Worm (Caenorhabditis elegans): Measurements from ENCODE around the gene Y48E1C.1.

The Y48E1C.1 gene

DNA sequence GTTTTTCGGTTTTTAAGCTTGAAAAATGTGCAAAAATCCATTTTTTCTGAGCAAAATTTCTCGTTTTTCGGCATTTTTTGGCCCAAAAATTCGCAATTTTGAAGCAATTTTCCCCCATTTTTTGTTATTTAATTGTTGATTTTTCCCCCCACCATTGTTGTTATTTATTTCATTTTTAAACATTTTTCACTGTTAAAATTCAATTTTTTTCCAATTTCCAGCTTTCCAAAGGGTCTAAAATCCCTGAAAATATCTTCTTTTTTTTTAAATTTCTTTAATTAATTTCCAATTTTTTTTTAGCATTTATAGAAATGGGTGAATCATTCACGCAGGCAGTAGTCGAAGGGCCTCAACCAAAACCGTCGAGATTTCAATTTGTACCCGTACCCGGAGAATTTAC, 38.7 kb upstream of the Y48E1C.1 start, which contains the start of gene Y48C3A.12:
TSS of gene Y48C3A.12 (plus strand) at position 301 of the 400 bp plus-strand sequence.
- TF ChIP-seq sox-2 (GFP tag; IDR thresholded peaks at IDR 0.05), result no peak
- TF ChIP-seq lin-11 (tag; optimal IDR thresholded peaks at IDR 0.05), result no peak
- TF ChIP-seq hlh-15 (tag; optimal IDR thresholded peaks at IDR 0.05), result no peak
- TF ChIP-seq pax-1 (tag; optimal IDR thresholded peaks at IDR 0.05), result no peak
- no peak for TF ChIP-seq pha-4 (tag; optimal IDR thresholded peaks at IDR 0.05)
- TF ChIP-seq ceh-2 (tag; optimal IDR thresholded peaks at IDR 0.05), result no peak
- TF ChIP-seq lim-6 (tag; optimal IDR thresholded peaks at IDR 0.05), result no peak
- no peak for TF ChIP-seq pat-9 (tag; optimal IDR thresholded peaks at IDR 0.05)
- TF ChIP-seq ceh-48 (tag; optimal IDR thresholded peaks at IDR 0.05), result no peak
- no peak for TF ChIP-seq ceh-30 (tag; optimal IDR thresholded peaks at IDR 0.05)
- no peak for TF ChIP-seq gmeb-2 (tag; optimal IDR thresholded peaks at IDR 0.05)

DNA sequence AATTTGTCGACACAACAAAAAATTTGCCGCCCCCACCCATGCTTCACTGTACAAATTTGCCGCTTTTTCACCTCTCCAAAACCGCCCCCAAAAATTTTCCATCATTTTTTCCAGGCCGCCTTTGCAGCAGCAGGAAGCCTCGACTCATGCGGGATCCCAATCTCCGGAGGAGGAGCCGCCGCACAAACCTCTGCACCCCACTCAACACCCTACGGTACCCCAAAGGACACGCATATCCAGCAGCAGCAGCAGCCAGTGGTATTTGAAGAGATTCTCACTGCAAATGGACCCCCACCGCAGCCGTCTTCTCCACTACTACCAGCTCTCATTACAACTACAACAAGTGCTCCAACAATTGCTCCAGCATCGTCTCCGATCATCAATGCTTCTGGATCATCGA, 31.7 kb upstream of the Y48E1C.1 start:
- TF ChIP-seq ama-1 (optimal IDR thresholded peaks at IDR 0.05) (no peak), ceh-34 (tag; optimal IDR thresholded peaks at IDR 0.05) (no peak), ceh-2 (tag; optimal IDR thresholded peaks at IDR 0.05) (no peak), F13H6.1 (tag; optimal IDR thresholded peaks at IDR 0.05) (no peak), ceh-14 (tag; optimal IDR thresholded peaks at IDR 0.05) (no peak)

DNA sequence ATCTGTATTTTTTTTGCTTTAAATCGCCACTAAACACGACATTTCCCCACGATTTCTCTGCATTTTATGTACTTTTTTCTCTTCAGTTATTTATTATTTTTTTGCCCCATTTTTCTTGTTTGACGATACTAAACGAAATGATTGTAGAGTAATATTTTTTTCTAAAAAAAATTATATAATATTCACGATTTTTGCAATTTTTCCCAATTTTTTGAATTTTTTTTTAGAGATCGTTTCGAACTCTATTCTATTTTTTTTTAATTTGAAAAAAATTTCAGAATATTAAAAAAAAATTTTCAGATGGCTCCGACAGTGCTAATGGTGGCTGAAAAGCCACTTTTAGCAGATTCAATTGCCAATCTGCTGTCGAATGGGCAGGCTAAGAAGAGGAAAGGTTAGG, 25.3 kb upstream of the Y48E1C.1 start, which contains the start of gene Y48C3A.14:
TSS of gene Y48C3A.14 (plus strand) at position 301 of the 400 bp plus-strand sequence.
- TF ChIP-seq ttx-3 (tag; optimal IDR thresholded peaks at IDR 0.05) (no peak), ama-1 (optimal IDR thresholded peaks at IDR 0.05) (no peak), C08G9.2 (tag; optimal IDR thresholded peaks at IDR 0.05) (no peak), ceh-19 (GFP tag; optimal IDR thresholded peaks at IDR 0.05) (no peak), dmd-4 (tag; optimal IDR thresholded peaks at IDR 0.05; ENCODE audit: borderline replicate concordance) (no peak), pqm-1 (tag; optimal IDR thresholded peaks at IDR 0.05) (no peak), hlh-15 (tag; optimal IDR thresholded peaks at IDR 0.05) (no peak), sox-2 (GFP tag; IDR thresholded peaks at IDR 0.05) (no peak), madf-2 (tag; optimal IDR thresholded peaks at IDR 0.05) (no peak), odd-2 (tag; optimal IDR thresholded peaks at IDR 0.05) (no peak), hlh-13 (GFP tag; optimal IDR thresholded peaks at IDR 0.05) (no peak), nfya-1 (tag; optimal IDR thresholded peaks at IDR 0.05) (no peak), hlh-8 (tag; optimal IDR thresholded peaks at IDR 0.05) (no peak), pha-4 (tag; optimal IDR thresholded peaks at IDR 0.05) (no peak), elt-2 (tag; optimal IDR thresholded peaks at IDR 0.05) (no peak), fkh-6 (tag; optimal IDR thresholded peaks at IDR 0.05) (no peak), che-1 (tag; optimal IDR thresholded peaks at IDR 0.05) (no peak), ceh-34 (tag; optimal IDR thresholded peaks at IDR 0.05) (no peak), unc-86 (tag; optimal IDR thresholded peaks at IDR 0.05) (no peak), pha-2 (tag; optimal IDR thresholded peaks at IDR 0.05) (no peak)

DNA sequence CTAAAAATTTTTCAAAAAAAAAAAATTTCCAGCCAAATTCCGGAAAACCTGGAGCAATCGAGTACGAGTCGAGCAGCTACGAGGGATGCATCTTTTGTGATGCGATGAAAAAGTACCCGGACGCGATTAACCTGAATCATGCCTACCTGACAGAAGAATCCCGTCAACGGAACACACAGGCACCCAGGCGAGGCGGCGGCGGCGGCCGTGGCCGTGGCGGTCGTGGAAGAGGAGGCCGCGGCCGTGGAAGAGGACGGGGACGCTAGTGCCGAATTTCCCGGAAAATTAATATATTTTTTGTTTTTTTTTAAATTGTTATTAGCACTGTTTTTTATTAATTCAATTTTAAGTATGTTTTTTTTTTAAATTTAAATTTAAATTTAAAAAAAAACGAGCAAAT, 13.3 kb upstream of the Y48E1C.1 start:
- TF ChIP-seq tbx-7 (tag; optimal IDR thresholded peaks at IDR 0.05), result no peak
- no peak for TF ChIP-seq che-1 (tag; optimal IDR thresholded peaks at IDR 0.05)
- TF ChIP-seq nhr-232 (tag; optimal IDR thresholded peaks at IDR 0.05), result no peak
- no peak for TF ChIP-seq elt-2 (tag; optimal IDR thresholded peaks at IDR 0.05)
- TF ChIP-seq ceh-30 (tag; optimal IDR thresholded peaks at IDR 0.05), result no peak

DNA sequence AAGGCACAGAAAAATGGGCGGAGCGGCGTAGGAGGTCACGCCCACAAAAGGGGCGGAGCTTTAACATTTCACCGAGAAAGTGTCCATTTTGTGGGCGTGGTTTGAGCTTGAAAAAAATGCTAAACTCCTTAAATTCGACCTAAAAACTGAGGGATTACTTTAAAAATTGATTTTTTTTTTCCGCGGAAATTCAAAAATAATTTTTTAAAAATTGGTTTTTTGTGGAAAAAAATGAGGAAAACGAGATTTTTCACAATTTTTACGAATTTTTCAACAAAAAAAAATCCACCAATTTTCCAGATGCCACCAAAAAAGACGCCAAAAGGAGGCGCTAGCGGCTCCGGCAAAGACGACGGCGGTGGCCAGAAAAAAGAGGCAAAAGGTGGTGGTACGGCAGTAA, 12.1 kb upstream of the Y48E1C.1 start, which contains the start of gene pinn-4:
TSS of gene pinn-4 (plus strand) at position 301 of the 400 bp plus-strand sequence.
- no peak for TF ChIP-seq ceh-2 (tag; optimal IDR thresholded peaks at IDR 0.05)
- TF ChIP-seq ref-2 (tag; optimal IDR thresholded peaks at IDR 0.05), result no peak
- TF ChIP-seq ceh-22 (tag; optimal IDR thresholded peaks at IDR 0.05), result no peak
- TF ChIP-seq C38D4.7 (GFP tag; optimal IDR thresholded peaks at IDR 0.05), result no peak
- TF ChIP-seq K09A11.1 (tag; optimal IDR thresholded peaks at IDR 0.05; ENCODE audit: insufficient read depth), result no peak
- no peak for TF ChIP-seq odd-2 (tag; optimal IDR thresholded peaks at IDR 0.05)
- TF ChIP-seq ceh-45 (GFP tag; IDR thresholded peaks at IDR 0.05), result no peak
- no peak for TF ChIP-seq ceh-48 (tag; optimal IDR thresholded peaks at IDR 0.05)
- no peak for TF ChIP-seq pag-3 (tag; optimal IDR thresholded peaks at IDR 0.05; ENCODE audit: borderline replicate concordance)
- TF ChIP-seq ama-1 (optimal IDR thresholded peaks at IDR 0.05), result no peak
- TF ChIP-seq ceh-30 (tag; optimal IDR thresholded peaks at IDR 0.05), result no peak
- no peak for TF ChIP-seq hlh-15 (tag; optimal IDR thresholded peaks at IDR 0.05)
- no peak for TF ChIP-seq ets-4 (tag; optimal IDR thresholded peaks at IDR 0.05)
- no peak for TF ChIP-seq hlh-13 (GFP tag; optimal IDR thresholded peaks at IDR 0.05)
- no peak for TF ChIP-seq nhr-11 (tag; optimal IDR thresholded peaks at IDR 0.05)
- no peak for TF ChIP-seq dve-1 (tag; optimal IDR thresholded peaks at IDR 0.05)
- no peak for TF ChIP-seq tbx-2 (tag; optimal IDR thresholded peaks at IDR 0.05)
- TF ChIP-seq dmd-4 (tag; optimal IDR thresholded peaks at IDR 0.05; ENCODE audit: borderline replicate concordance), result no peak

Data from whole organism, late embryonic.